Fruit fly (Drosophila melanogaster) whole organism, prepupa: Measurements from ENCODE around the gene Aos1.

Experiments
- Blimp-1 ChIP-seq: fragments of 200-800 bp; sonication (Bioruptor generic); optimal IDR thresholded peaks from 3 replicates; lab custom pipeline; 2017; ENCODE audit warnings: missing biosample characterization, missing genetic modification characterization, mild to moderate bottlenecking, moderate library complexity, missing genetic modification reagents
- CG10669 ChIP-seq: fragments of 200-800 bp; sonication (Bioruptor generic); optimal IDR thresholded peaks from 3 replicates; lab custom pipeline; 2018; ENCODE audit warnings: missing biosample characterization, mild to moderate bottlenecking, missing genetic modification characterization, moderate library complexity
- CG11294 ChIP-seq: fragments of 200-800 bp; sonication (Bioruptor generic); IDR thresholded peaks from 2 replicates; pipeline ENCODE4 v1.3.6; 2022; ENCODE audit warnings: missing biosample characterization, missing genetic modification characterization
- CG1621 ChIP-seq: fragments of 200-800 bp; sonication (Bioruptor generic); optimal IDR thresholded peaks from 3 replicates; lab custom pipeline; 2018; ENCODE audit warnings: missing biosample characterization, mild to moderate bottlenecking, missing genetic modification characterization
- CG16779 ChIP-seq: fragments of 200-800 bp; sonication (Bioruptor generic); optimal IDR thresholded peaks from 3 replicates; lab custom pipeline; 2017; ENCODE audit warnings: missing biosample characterization, mild to moderate bottlenecking, missing genetic modification characterization
- CG6276 ChIP-seq: fragments of 200-800 bp; sonication (Bioruptor generic); optimal IDR thresholded peaks from 2 replicates; lab custom pipeline; 2017; ENCODE audit warnings: missing biosample characterization, mild to moderate bottlenecking, missing genetic modification characterization
- CG6808 ChIP-seq: fragments of 200-800 bp; sonication (Bioruptor generic); optimal IDR thresholded peaks from 3 replicates; lab custom pipeline; 2017; ENCODE audit warnings: missing biosample characterization, missing genetic modification characterization, mild to moderate bottlenecking, moderate library complexity, missing genetic modification reagents
- CG8632 ChIP-seq: fragments of 200-800 bp; sonication (Bioruptor generic); optimal IDR thresholded peaks from 3 replicates; lab custom pipeline; 2016; ENCODE audit warnings: missing biosample characterization, missing genetic modification characterization
- Eip78C ChIP-seq: fragments of 200-800 bp; sonication (Bioruptor generic); peaks from one replicate; lab custom pipeline; 2016; ENCODE audit warnings: missing biosample characterization, missing genetic modification characterization
- Hr38 ChIP-seq: sonication (Bioruptor generic); optimal IDR thresholded peaks from 2 replicates; lab custom pipeline; 2016; ENCODE audit warnings: missing biosample characterization, missing genetic modification characterization
- Hr39 ChIP-seq: fragments of 200-800 bp; sonication (Bioruptor generic); optimal IDR thresholded peaks from 2 replicates; lab custom pipeline; 2016; ENCODE audit warnings: missing biosample characterization, missing genetic modification characterization
- OdsH ChIP-seq: fragments of 200-800 bp; sonication (Bioruptor generic); optimal IDR thresholded peaks from 3 replicates; lab custom pipeline; 2016; ENCODE audit warnings: missing biosample characterization, missing genetic modification characterization
- Sox102F ChIP-seq: fragments of 200-800 bp; sonication (Bioruptor generic); optimal IDR thresholded peaks from 2 replicates; lab custom pipeline; 2016; ENCODE audit warnings: missing biosample characterization, mild to moderate bottlenecking, missing genetic modification characterization
- spab ChIP-seq: fragments of 200-800 bp; sonication (Bioruptor generic); optimal IDR thresholded peaks from 2 replicates; lab custom pipeline; 2017; ENCODE audit warnings: missing biosample characterization, mild to moderate bottlenecking, missing genetic modification characterization, missing genetic modification reagents

dm6 chr3R:12451888-12452514, 18.4 kb upstream of the Aos1 start, which contains the start of gene CG5509:
- TF ChIP-seq Sox102F (GFP tag; lab: Kevin White, UChicago) (no peak), spab (GFP tag; lab: Kevin White, UChicago) (no peak), CG10669 (GFP tag; lab: Kevin White, UChicago) (no peak), CG6276 (no peak), CG6808 (no peak), Hr38 (GFP tag; lab: Kevin White, UChicago) (no peak), OdsH (GFP tag; lab: Kevin White, UChicago) (no peak), Blimp-1 (no peak), CG11294 (GFP tag; lab: Robert Waterston, UW) (no peak), Eip78C (GFP tag; lab: Kevin White, UChicago) (peak; percentile 22), Hr39 (GFP tag; lab: Kevin White, UChicago) (no peak), CG1621 (tag; lab: Kevin White, UChicago) (no peak), CG8632 (GFP tag; lab: Kevin White, UChicago) (no peak), CG16779 (tag; lab: Kevin White, UChicago) (no peak)
